Worm (Caenorhabditis elegans): Measurements from ENCODE around the gene cyld-1.

cyld-1 gene

DNA sequence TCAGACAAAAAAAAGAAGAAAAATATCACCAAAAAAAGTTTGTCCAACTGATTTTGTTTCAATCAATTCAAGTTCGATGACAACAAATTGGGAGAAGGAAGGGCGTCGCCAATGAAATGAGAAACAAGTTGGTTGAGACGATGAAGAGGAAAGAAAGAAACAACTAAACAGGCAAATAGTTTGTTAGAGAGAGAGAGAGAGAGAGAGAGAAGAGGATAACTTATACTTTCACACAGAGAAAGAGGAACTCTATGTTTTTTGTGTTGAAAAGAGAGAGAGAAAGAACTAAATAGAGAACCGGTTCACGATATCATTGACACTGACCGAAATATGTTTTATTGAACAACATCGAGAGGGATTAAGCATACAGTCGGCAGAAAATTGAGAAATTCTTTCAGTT is 2.9 kb downstream of the cyld-1 start:
- TF ChIP-seq egrh-3 (GFP tag; IDR thresholded peaks at IDR 0.05) (no peak), nfya-1 (tag; optimal IDR thresholded peaks at IDR 0.05; ENCODE audit: borderline replicate concordance, insufficient read depth) (no peak), nhr-120 (GFP tag; IDR thresholded peaks at IDR 0.05) (no peak), ztf-25 (GFP tag; IDR thresholded peaks at IDR 0.05) (no peak), sptf-2 (GFP tag; optimal IDR thresholded peaks at IDR 0.05) (no peak), lin-40 (tag; optimal IDR thresholded peaks at IDR 0.05) (no peak), hmg-20 (GFP tag; IDR thresholded peaks at IDR 0.05) (no peak), akir-1 (GFP tag; optimal IDR thresholded peaks at IDR 0.05) (no peak)

DNA sequence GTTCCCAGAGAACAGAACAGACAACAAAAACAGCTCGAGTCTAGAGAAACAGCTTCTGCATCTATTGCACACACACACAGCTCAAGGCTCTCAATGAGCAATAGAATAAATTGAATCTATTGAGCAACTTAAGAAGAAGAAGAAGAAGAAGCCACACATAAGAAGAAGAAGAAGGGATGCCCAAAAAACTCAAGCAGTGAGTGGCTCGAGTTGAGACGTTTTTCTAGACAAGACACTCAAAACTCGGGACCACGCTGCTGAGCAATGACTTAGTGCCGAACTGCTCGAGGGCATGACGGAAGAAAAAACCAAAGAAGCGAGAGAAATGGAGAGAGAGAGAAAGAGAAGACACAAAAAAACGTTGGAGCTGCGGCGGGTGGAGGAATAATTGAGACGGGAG is 5.2 kb downstream of the cyld-1 start:
- TF ChIP-seq mes-4 (tag; optimal IDR thresholded peaks at IDR 0.05): no peak
- TF ChIP-seq K12H6.12 (tag; optimal IDR thresholded peaks at IDR 0.05): peak; percentile 34
- TF ChIP-seq somi-1 (GFP tag; optimal IDR thresholded peaks at IDR 0.05): peak; percentile 0
- TF ChIP-seq nfya-2 (GFP tag; IDR thresholded peaks at IDR 0.05): no peak
- peak; percentile 19 for TF ChIP-seq nhr-80 (tag; optimal IDR thresholded peaks at IDR 0.05)
- TF ChIP-seq cebp-1 (GFP tag; IDR thresholded peaks at IDR 0.05): no peak
- TF ChIP-seq cebp-1 (tag; optimal IDR thresholded peaks at IDR 0.05): peak; percentile 30
- no peak for TF ChIP-seq Y56A3A.18 (GFP tag; IDR thresholded peaks at IDR 0.05)
- TF ChIP-seq zfh-2 (GFP tag; conservative IDR thresholded peaks at IDR 0.05): peak; percentile 80

DNA sequence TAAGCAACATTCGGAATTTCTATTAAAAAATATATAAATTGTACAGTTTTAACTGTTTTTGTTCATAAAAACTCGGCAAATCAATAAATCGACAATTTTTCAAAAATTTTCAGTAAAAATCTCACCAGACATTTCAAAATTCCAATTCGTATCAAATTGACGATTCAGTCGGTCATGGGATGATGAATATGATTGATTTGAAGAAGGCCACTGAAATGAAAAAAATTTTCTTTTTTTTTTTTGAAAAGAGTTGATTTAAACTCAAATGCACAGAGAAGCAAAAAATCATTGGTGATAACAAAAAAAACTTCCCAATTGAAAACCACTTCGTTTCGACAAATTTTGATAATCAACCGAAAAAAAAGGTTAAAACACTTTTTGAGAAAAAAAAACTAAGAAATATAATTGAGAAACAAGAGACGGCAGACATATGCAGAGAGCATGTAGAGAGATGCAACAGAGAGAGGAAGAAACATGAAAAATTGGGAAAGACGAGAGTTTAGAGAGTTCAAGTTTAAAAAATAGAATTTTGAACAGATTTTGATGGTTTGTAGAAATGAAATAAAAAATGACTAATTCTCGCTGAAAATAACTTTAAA is 6.7 kb downstream of the cyld-1 start:
- TF ChIP-seq ceh-79 (tag; optimal IDR thresholded peaks at IDR 0.05) (no peak), ceh-58 (GFP tag; IDR thresholded peaks at IDR 0.05) (no peak), hsf-1 (GFP tag; IDR thresholded peaks at IDR 0.05) (no peak), cebp-2 (GFP tag; IDR thresholded peaks at IDR 0.05) (no peak), zfh-2 (GFP tag; conservative IDR thresholded peaks at IDR 0.05) (no peak), madf-3 (GFP tag; IDR thresholded peaks at IDR 0.05) (no peak), hmg-1.2 (GFP tag; IDR thresholded peaks at IDR 0.05) (peak; percentile 80), B0336.3 (GFP tag; IDR thresholded peaks at IDR 0.05) (no peak), Y67H2A.10 (GFP tag; conservative IDR thresholded peaks at IDR 0.05) (no peak), nhr-179 (tag; optimal IDR thresholded peaks at IDR 0.05) (no peak), nhr-80 (tag; optimal IDR thresholded peaks at IDR 0.05) (peak; percentile 85), cebp-1 (GFP tag; IDR thresholded peaks at IDR 0.05) (no peak), cebp-1 (tag; optimal IDR thresholded peaks at IDR 0.05) (peak; percentile 29), F49E8.2 (tag; optimal IDR thresholded peaks at IDR 0.05; ENCODE audit: insufficient read depth) (no peak), F33H1.4 (GFP tag; IDR thresholded peaks at IDR 0.05) (no peak), attf-6 (GFP tag; IDR thresholded peaks at IDR 0.05) (no peak), snpc-1.1 (tag; optimal IDR thresholded peaks at IDR 0.05; ENCODE audit: insufficient read depth) (no peak), lin-40 (tag; optimal IDR thresholded peaks at IDR 0.05) (no peak), zim-3 (tag; optimal IDR thresholded peaks at IDR 0.05) (no peak), ztf-18 (tag; optimal IDR thresholded peaks at IDR 0.05) (no peak), tlf-1 (GFP tag; optimal IDR thresholded peaks at IDR 0.05) (no peak), ccch-3 (GFP tag; optimal IDR thresholded peaks at IDR 0.05) (no peak), lin-54 (GFP tag; optimal IDR thresholded peaks at IDR 0.05) (no peak)

DNA sequence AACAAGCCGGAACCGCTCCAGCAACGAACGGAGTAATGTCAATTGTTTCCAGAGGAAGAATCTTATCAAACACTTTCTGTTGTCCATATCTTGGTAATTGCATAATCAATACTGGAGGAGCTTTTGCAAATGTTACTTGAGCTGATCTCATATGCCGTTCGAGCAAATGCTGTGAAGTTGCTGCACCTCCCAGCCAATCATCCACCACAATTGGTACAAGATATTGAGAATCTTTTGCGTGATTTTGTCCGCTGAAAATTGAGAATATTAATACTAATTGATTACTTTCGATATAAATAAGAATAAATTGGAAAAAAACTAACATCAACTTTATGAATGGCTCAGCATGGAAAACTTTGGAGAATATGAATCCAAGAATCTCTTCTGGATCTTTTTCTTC is 10.7 kb downstream of the cyld-1 start:
- TF ChIP-seq F55B11.4 (tag; optimal IDR thresholded peaks at IDR 0.05; ENCODE audit: borderline replicate concordance, insufficient read depth) (no peak), F52B5.7 (tag; optimal IDR thresholded peaks at IDR 0.05) (no peak), atf-7 (tag; optimal IDR thresholded peaks at IDR 0.05) (no peak), madf-10 (tag; optimal IDR thresholded peaks at IDR 0.05) (no peak), madf-6 (GFP tag; IDR thresholded peaks at IDR 0.05) (no peak), let-607 (tag; optimal IDR thresholded peaks at IDR 0.05) (no peak), mcd-1 (GFP tag; IDR thresholded peaks at IDR 0.05) (no peak), nhr-120 (GFP tag; IDR thresholded peaks at IDR 0.05) (no peak), lin-40 (tag; optimal IDR thresholded peaks at IDR 0.05) (no peak), xnd-1 (tag; optimal IDR thresholded peaks at IDR 0.05) (no peak), cebp-1 (GFP tag; IDR thresholded peaks at IDR 0.05) (no peak), cebp-1 (tag; optimal IDR thresholded peaks at IDR 0.05) (no peak), hlh-12 (tag; optimal IDR thresholded peaks at IDR 0.05) (no peak), B0035.1 (tag; optimal IDR thresholded peaks at IDR 0.05) (no peak)
